Fruit fly (Drosophila melanogaster): Measurements from ENCODE around the gene dpr11.

dpr11 gene

dm6 chr3R:6504408-6504807 is 88.7 kb downstream of the dpr11 start (continued):
- TF ChIP-seq jing (GFP tag; optimal IDR thresholded peaks at IDR 0.05): peak; percentile 20
- no peak for TF ChIP-seq cwo (GFP tag; optimal IDR thresholded peaks at IDR 0.05)
- TF ChIP-seq bsh (GFP tag; optimal IDR thresholded peaks at IDR 0.05): peak in 1 of 2 experiments; percentile 72
- no peak for TF ChIP-seq lbe (GFP tag; optimal IDR thresholded peaks at IDR 0.05)
- no peak for TF ChIP-seq CG4404 (GFP tag; IDR thresholded peaks at IDR 0.05)
- no peak for TF ChIP-seq CG14014 (GFP tag; IDR thresholded peaks at IDR 0.05)
- TF ChIP-seq CG3407 (GFP tag; optimal IDR thresholded peaks at IDR 0.05): peak; percentile 83
- TF ChIP-seq tup (GFP tag; optimal IDR thresholded peaks at IDR 0.05): peak; percentile 45
- peak; percentile 72 for TF ChIP-seq MTF-1 (GFP tag; optimal IDR thresholded peaks at IDR 0.05; ENCODE audit: borderline replicate concordance)
- TF ChIP-seq CG4617 (GFP tag; optimal IDR thresholded peaks at IDR 0.05; ENCODE audit: borderline replicate concordance): no peak
- no peak for TF ChIP-seq MESR4 (GFP tag; optimal IDR thresholded peaks at IDR 0.05)
- 0 out of 3 replicates have a peak, but pooled peaks have one; percentile 26 for TF ChIP-seq Dbx (GFP tag; IDR thresholded peaks at IDR 0.05)
- peak; percentile 48 for TF ChIP-seq CG30431 (GFP tag; optimal IDR thresholded peaks at IDR 0.05)
- no peak for TF ChIP-seq CG15514 (GFP tag; optimal IDR thresholded peaks at IDR 0.05)
- TF ChIP-seq Tbp (GFP tag; optimal IDR thresholded peaks at IDR 0.05): no peak
- peak; percentile 59 for TF ChIP-seq abd-A (tag; optimal IDR thresholded peaks at IDR 0.05)
- no peak for TF ChIP-seq twi (tag; optimal IDR thresholded peaks at IDR 0.05)
- no peak for TF ChIP-seq corto (GFP tag; optimal IDR thresholded peaks at IDR 0.05)
- 0 out of 3 replicates have a peak, but pooled peaks have one; percentile 16 for TF ChIP-seq sr (GFP tag; IDR thresholded peaks at IDR 0.05)
- no peak for TF ChIP-seq kah (GFP tag; optimal IDR thresholded peaks at IDR 0.05)
- peak; percentile 5 for TF ChIP-seq CG17186 (GFP tag; optimal IDR thresholded peaks at IDR 0.05)
- TF ChIP-seq ara (GFP tag; IDR thresholded peaks at IDR 0.05): peak; percentile 35; the same call in 1 of the 2 replicates
- no peak for TF ChIP-seq luna (GFP tag; optimal IDR thresholded peaks at IDR 0.05)
- peak; percentile 41 for TF ChIP-seq CG8359 (GFP tag; optimal IDR thresholded peaks at IDR 0.05; ENCODE audit: borderline replicate concordance)
- peak; percentile 61 for TF ChIP-seq unpg (GFP tag; optimal IDR thresholded peaks at IDR 0.05)
- peak; percentile 49 for TF ChIP-seq tio (GFP tag; optimal IDR thresholded peaks at IDR 0.05)
- no peak for TF ChIP-seq CG2889 (GFP tag; IDR thresholded peaks at IDR 0.05)
- TF ChIP-seq tll (GFP tag; optimal IDR thresholded peaks at IDR 0.05): peak in 1 of 2 experiments; percentile 75
- peak; percentile 72 for TF ChIP-seq CG12236 (GFP tag; optimal IDR thresholded peaks at IDR 0.05)
- TF ChIP-seq pho (GFP tag; optimal IDR thresholded peaks at IDR 0.05): no peak
- TF ChIP-seq CG2875 (GFP tag; optimal IDR thresholded peaks at IDR 0.05): peak; percentile 76
- TF ChIP-seq CG31441 (GFP tag; IDR thresholded peaks at IDR 0.05): peak; percentile 55
- no peak for TF ChIP-seq ab (GFP tag; optimal IDR thresholded peaks at IDR 0.05)
- no peak for TF ChIP-seq CG12744 (GFP tag; optimal IDR thresholded peaks at IDR 0.05)
- TF ChIP-seq kni (GFP tag; optimal IDR thresholded peaks at IDR 0.05): no peak
- TF ChIP-seq bigmax (GFP tag; optimal IDR thresholded peaks at IDR 0.05): no peak
- TF ChIP-seq p53 (GFP tag; optimal IDR thresholded peaks at IDR 0.05): no peak
- TF ChIP-seq C15 (GFP tag; IDR thresholded peaks at IDR 0.05): no peak
- no peak for TF ChIP-seq Gsc (GFP tag; IDR thresholded peaks at IDR 0.05)
- no peak for TF ChIP-seq CG13894 (tag; optimal IDR thresholded peaks at IDR 0.05)
- TF ChIP-seq HLHmδ (GFP tag; optimal IDR thresholded peaks at IDR 0.05): peak; percentile 40
- TF ChIP-seq Hand (GFP tag; optimal IDR thresholded peaks at IDR 0.05): no peak
- no peak for TF ChIP-seq HmgD (GFP tag; optimal IDR thresholded peaks at IDR 0.05)
- no peak for TF ChIP-seq CG7928 (GFP tag; optimal IDR thresholded peaks at IDR 0.05)
- TF ChIP-seq shn (GFP tag; optimal IDR thresholded peaks at IDR 0.05): peak; percentile 19
- no peak for TF ChIP-seq CG2129 (GFP tag; IDR thresholded peaks at IDR 0.05; ENCODE audit: partially characterized antibody)
- peak; percentile 12 for TF ChIP-seq cato (GFP tag; optimal IDR thresholded peaks at IDR 0.05; ENCODE audit: borderline replicate concordance)
- no peak for TF ChIP-seq Xrp1 (GFP tag; IDR thresholded peaks at IDR 0.05)
- no peak for TF ChIP-seq Dref (GFP tag; IDR thresholded peaks at IDR 0.05)
- TF ChIP-seq al (GFP tag; IDR thresholded peaks at IDR 0.05): no peak
